Worm (Caenorhabditis elegans) whole organism, L3 larva: ENCODE measurements around the gene mrps-16.

ENCODE experiments used
- ceh-16 ChIP-seq: sonication (generic microtip); optimal IDR thresholded peaks from 2 replicates; lab custom pipeline; 2017; ENCODE audit warnings: missing biosample characterization, missing genetic modification characterization
- ceh-82 ChIP-seq: fragments of 150-350 bp; optimal IDR thresholded peaks from 2 replicates; lab custom pipeline; 2014; ENCODE audit warnings: missing biosample characterization, missing genetic modification characterization
- elt-3 ChIP-seq, 3 experiments: fragments of 150-350 bp in 1 of 3; sonication (generic microtip) in 2 of 3; optimal IDR thresholded peaks; 2 replicates in 2 of 3; 4 replicates in 1 of 3; lab custom pipeline; 2014 to 2017; ENCODE audit warnings: missing biosample characterization in 3 of 3, missing genetic modification characterization in 3 of 3
- fkh-10 ChIP-seq: sonication (generic microtip); optimal IDR thresholded peaks from 2 replicates; lab custom pipeline; 2017; ENCODE audit warnings: missing biosample characterization, missing genetic modification reagents, missing genetic modification characterization
- lin-15B ChIP-seq: fragments of 150-350 bp; optimal IDR thresholded peaks from 2 replicates; lab custom pipeline; 2014; ENCODE audit warnings: missing biosample characterization, missing genetic modification characterization
- mdl-1 ChIP-seq: fragments of 150-350 bp; optimal IDR thresholded peaks from 2 replicates; lab custom pipeline; 2014; ENCODE audit warnings: missing biosample characterization, missing genetic modification characterization
- nhr-67 ChIP-seq: fragments of 150-350 bp; optimal IDR thresholded peaks from 2 replicates; lab custom pipeline; 2014; ENCODE audit warnings: missing biosample characterization, missing genetic modification characterization
- nhr-77 ChIP-seq: fragments of 150-350 bp; optimal IDR thresholded peaks from 2 replicates; lab custom pipeline; 2014; ENCODE audit warnings: missing biosample characterization, missing genetic modification characterization
- zag-1 ChIP-seq: fragments of 150-350 bp; optimal IDR thresholded peaks from 2 replicates; lab custom pipeline; 2014; ENCODE audit warnings: missing biosample characterization, missing genetic modification characterization
- ztf-11 ChIP-seq: fragments of 150-350 bp; optimal IDR thresholded peaks from 2 replicates; lab custom pipeline; 2014; ENCODE audit warnings: missing biosample characterization, missing genetic modification characterization

ce11 chrII:5503760-5504159, 29.6 kb downstream of the mrps-16 start, which contains the start of gene cyp-44A1:
- no peak for TF ChIP-seq nhr-77 (tag; lab: Kevin White, UChicago)
- no peak for TF ChIP-seq nhr-67 (tag; lab: Kevin White, UChicago)
- TF ChIP-seq ztf-11 (tag; lab: Kevin White, UChicago) = no peak
- TF ChIP-seq elt-3 (tag; optimal IDR thresholded peaks at IDR 0.05; lab: Kevin White, UChicago) = no peak
- no peak for TF ChIP-seq mdl-1 (tag; lab: Kevin White, UChicago)
- TF ChIP-seq ceh-16 (tag; lab: Kevin White, UChicago) = no peak
- no peak for TF ChIP-seq ceh-82 (tag; lab: Kevin White, UChicago)
- TF ChIP-seq fkh-10 (GFP tag; lab: Kevin White, UChicago) = no peak
- no peak for TF ChIP-seq lin-15B (tag; lab: Kevin White, UChicago)
- no peak for TF ChIP-seq zag-1 (tag; lab: Kevin White, UChicago)
